Worm (Caenorhabditis elegans) whole organism, L3 larva: ENCODE results near the gene zhit-2.
A peak's percentile ranks its signal among the peaks of the same experiment; 100 is the strongest.

Source experiments
- R02D3.7 ChIP-seq: fragments of 150-350 bp; optimal IDR thresholded peaks from 2 replicates; lab custom pipeline; 2014; ENCODE audit warnings: missing biosample characterization, missing genetic modification characterization
- aly-2 ChIP-seq: fragments of 150-350 bp; optimal IDR thresholded peaks from 2 replicates; lab custom pipeline; 2014; ENCODE audit warnings: missing biosample characterization, missing genetic modification characterization
- ama-1 ChIP-seq: fragments of 150-350 bp; optimal IDR thresholded peaks from 2 replicates; lab custom pipeline; 2018
- ceh-16 ChIP-seq: sonication (generic microtip); optimal IDR thresholded peaks from 2 replicates; lab custom pipeline; 2017; ENCODE audit warnings: missing biosample characterization, missing genetic modification characterization
- ceh-9 ChIP-seq: sonication (generic microtip); optimal IDR thresholded peaks from 2 replicates; lab custom pipeline; 2018; ENCODE audit warnings: missing biosample characterization, missing genetic modification characterization
- egl-27 ChIP-seq: sonication (generic microtip); optimal IDR thresholded peaks from 4 replicates; lab custom pipeline; 2017; ENCODE audit warnings: missing biosample characterization, missing genetic modification reagents, missing genetic modification characterization
- egl-5 ChIP-seq: fragments of 150-350 bp; optimal IDR thresholded peaks from 2 replicates; lab custom pipeline; 2017; ENCODE audit warnings: missing biosample characterization, missing genetic modification reagents, missing genetic modification characterization, inconsistent platforms
- elt-1 ChIP-seq: fragments of 150-350 bp; optimal IDR thresholded peaks from 2 replicates; lab custom pipeline; 2014; ENCODE audit warnings: missing biosample characterization, missing genetic modification characterization
- elt-2 ChIP-seq: sonication (generic microtip); optimal IDR thresholded peaks from 2 replicates; lab custom pipeline; 2016; ENCODE audit warnings: missing genetic modification reagents, mild to moderate bottlenecking, missing genetic modification characterization, missing compliant biosample characterization
- elt-3 ChIP-seq, 3 experiments: fragments of 150-350 bp in 1 of 3; sonication (generic microtip) in 2 of 3; optimal IDR thresholded peaks; 2 replicates in 2 of 3; 4 replicates in 1 of 3; lab custom pipeline; 2014 to 2017; ENCODE audit warnings: missing biosample characterization in 3 of 3, missing genetic modification characterization in 3 of 3
- fkh-2 ChIP-seq: fragments of 150-350 bp; optimal IDR thresholded peaks from 2 replicates; lab custom pipeline; 2014; ENCODE audit warnings: missing biosample characterization, missing genetic modification reagents, missing genetic modification characterization
- fos-1 ChIP-seq: fragments of 150-350 bp; optimal IDR thresholded peaks from 2 replicates; lab custom pipeline; 2014; ENCODE audit warnings: missing biosample characterization, missing genetic modification characterization
- jun-1 ChIP-seq: fragments of 150-350 bp; optimal IDR thresholded peaks from 2 replicates; lab custom pipeline; 2014; ENCODE audit warnings: missing biosample characterization, missing genetic modification reagents, missing genetic modification characterization
- lin-15B ChIP-seq: fragments of 150-350 bp; optimal IDR thresholded peaks from 2 replicates; lab custom pipeline; 2014; ENCODE audit warnings: missing biosample characterization, missing genetic modification characterization
- mdl-1 ChIP-seq: fragments of 150-350 bp; optimal IDR thresholded peaks from 2 replicates; lab custom pipeline; 2014; ENCODE audit warnings: missing biosample characterization, missing genetic modification characterization
- mml-1 ChIP-seq: fragments of 150-350 bp; sonication (generic microtip); optimal IDR thresholded peaks from 3 replicates; lab custom pipeline; 2014; ENCODE audit warnings: missing biosample characterization, missing genetic modification characterization
- nfya-1 ChIP-seq: sonication (generic microtip); optimal IDR thresholded peaks from 2 replicates; lab custom pipeline; 2017; ENCODE audit warnings: missing genetic modification characterization, mild to moderate bottlenecking, missing compliant biosample characterization, antibody characterized with exemption, moderate library complexity; ENCODE audit not compliant: insufficient read depth
- nhr-12 ChIP-seq: fragments of 150-350 bp; optimal IDR thresholded peaks from 2 replicates; lab custom pipeline; 2014; ENCODE audit warnings: missing biosample characterization, missing genetic modification characterization
- nhr-237 ChIP-seq: fragments of 150-350 bp; optimal IDR thresholded peaks from 2 replicates; lab custom pipeline; 2014; ENCODE audit warnings: missing biosample characterization, missing genetic modification characterization
- nhr-28 ChIP-seq: fragments of 150-350 bp; optimal IDR thresholded peaks from 2 replicates; lab custom pipeline; 2014; ENCODE audit warnings: missing biosample characterization, missing genetic modification characterization
- nhr-43 ChIP-seq: sonication (generic microtip); optimal IDR thresholded peaks from 2 replicates; lab custom pipeline; 2016; ENCODE audit warnings: mild to moderate bottlenecking, missing genetic modification characterization, missing compliant biosample characterization; ENCODE audit not compliant: poor library complexity, severe bottlenecking
- nhr-67 ChIP-seq: fragments of 150-350 bp; optimal IDR thresholded peaks from 2 replicates; lab custom pipeline; 2014; ENCODE audit warnings: missing biosample characterization, missing genetic modification characterization
- nhr-77 ChIP-seq: fragments of 150-350 bp; optimal IDR thresholded peaks from 2 replicates; lab custom pipeline; 2014; ENCODE audit warnings: missing biosample characterization, missing genetic modification characterization
- pha-4 ChIP-seq: fragments of 150-350 bp; optimal IDR thresholded peaks from 2 replicates; lab custom pipeline; 2014; ENCODE audit warnings: missing biosample characterization, missing genetic modification reagents, missing genetic modification characterization
- pqm-1 ChIP-seq: fragments of 150-350 bp; optimal IDR thresholded peaks from 2 replicates; lab custom pipeline; 2017; ENCODE audit warnings: missing biosample characterization, missing genetic modification characterization, inconsistent platforms
- sea-2 ChIP-seq: fragments of 150-350 bp; sonication (generic microtip); optimal IDR thresholded peaks from 4 replicates; lab custom pipeline; 2014; ENCODE audit warnings: missing biosample characterization, missing genetic modification reagents, missing genetic modification characterization
- skn-1 ChIP-seq: fragments of 150-350 bp; optimal IDR thresholded peaks from 2 replicates; lab custom pipeline; 2014; ENCODE audit warnings: missing biosample characterization, missing genetic modification characterization
- unc-62 ChIP-seq: fragments of 150-350 bp; sonication (generic microtip); optimal IDR thresholded peaks from 4 replicates; lab custom pipeline; 2014; ENCODE audit warnings: missing biosample characterization, missing genetic modification reagents, missing genetic modification characterization
- zag-1 ChIP-seq: fragments of 150-350 bp; optimal IDR thresholded peaks from 2 replicates; lab custom pipeline; 2014; ENCODE audit warnings: missing biosample characterization, missing genetic modification characterization
- ztf-11 ChIP-seq: fragments of 150-350 bp; optimal IDR thresholded peaks from 2 replicates; lab custom pipeline; 2014; ENCODE audit warnings: missing biosample characterization, missing genetic modification characterization
- ztf-4 ChIP-seq: fragments of 150-350 bp; optimal IDR thresholded peaks from 2 replicates; lab custom pipeline; 2014; ENCODE audit warnings: missing biosample characterization, missing genetic modification characterization

zhit-2 gene

DNA sequence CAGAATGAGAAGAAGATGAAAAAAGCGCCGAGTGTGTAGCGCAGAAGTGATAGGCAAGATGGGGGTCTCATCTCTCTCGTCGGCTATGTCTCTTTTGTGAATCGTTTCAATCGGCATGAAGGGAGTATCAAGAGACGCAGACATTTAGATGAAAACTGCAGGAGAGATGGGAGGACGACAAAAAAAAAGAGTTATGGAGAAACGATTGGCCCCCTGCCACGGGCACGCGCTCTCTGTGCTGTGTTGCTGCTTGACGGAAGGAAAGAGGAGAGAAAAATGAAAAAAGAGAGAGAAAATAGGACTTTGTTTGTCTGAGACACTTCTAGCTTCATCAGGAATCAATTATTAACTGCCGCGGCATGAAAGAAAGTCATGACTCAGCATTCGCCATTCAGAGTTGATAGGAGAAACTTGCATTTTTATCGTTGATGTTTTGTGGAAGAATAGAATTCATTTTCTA, 20.5 kb downstream of the zhit-2 start (continued):
- no peak for TF ChIP-seq ztf-11 (tag; lab: Kevin White, UChicago)
- TF ChIP-seq zag-1 (tag; lab: Kevin White, UChicago) = peak; percentile 56
- peak; percentile 76 for TF ChIP-seq egl-27 (tag; lab: Kevin White, UChicago)
- peak; percentile 95 for TF ChIP-seq egl-5
- no peak for TF ChIP-seq nhr-237 (tag; lab: Kevin White, UChicago)
- no peak for TF ChIP-seq ama-1 (lab: Kevin White, UChicago)
- no peak for TF ChIP-seq nhr-12
- TF ChIP-seq nhr-43 (tag; lab: Kevin White, UChicago) = peak; percentile 51
- TF ChIP-seq pqm-1 (tag; lab: Kevin White, UChicago) = peak; percentile 62

DNA sequence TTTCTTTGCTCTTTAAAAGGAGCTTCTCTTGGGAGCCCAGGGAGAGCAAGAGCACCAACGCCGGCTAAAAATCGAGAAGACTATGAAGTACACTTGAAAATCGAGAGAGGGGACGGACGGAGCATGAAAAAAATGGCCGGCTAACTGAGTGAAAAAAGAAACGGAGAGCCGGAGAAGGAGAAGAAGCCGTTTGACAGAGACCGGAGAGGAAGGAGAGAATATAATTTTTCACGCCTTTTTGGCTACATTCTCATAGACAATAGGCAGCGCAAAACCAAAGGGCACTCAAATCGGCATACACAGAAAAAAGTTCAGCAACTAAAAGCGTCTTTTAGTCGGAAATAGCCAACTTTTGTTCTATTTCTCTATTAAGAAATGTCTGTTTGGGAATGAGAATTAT, 22.7 kb downstream of the zhit-2 start:
- TF ChIP-seq nfya-1 (tag; lab: Kevin White, UChicago) (peak; percentile 30), mdl-1 (tag; lab: Kevin White, UChicago) (no peak)

DNA sequence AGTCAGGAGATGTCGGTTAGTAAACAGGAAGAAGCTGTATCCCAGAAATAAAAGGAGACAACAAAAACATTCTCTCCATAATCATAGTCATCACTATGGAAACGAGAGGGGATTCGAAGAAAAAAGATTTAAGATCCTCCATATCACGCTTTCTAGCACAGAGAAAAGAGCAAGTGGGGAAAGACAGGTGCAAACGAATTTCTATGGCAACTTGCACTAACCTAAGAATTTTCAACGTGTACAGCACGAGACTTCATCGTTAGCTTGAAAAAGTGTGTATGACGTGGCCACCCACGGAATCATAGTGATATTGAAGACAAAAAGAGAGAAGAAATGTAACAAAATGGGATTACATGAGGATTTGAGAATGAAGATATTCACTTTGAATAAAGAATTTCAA, 23.3 kb downstream of the zhit-2 start:
- TF ChIP-seq R02D3.7 (tag; lab: Kevin White, UChicago) (no peak), egl-5 (no peak), skn-1 (tag; lab: Kevin White, UChicago) (no peak), elt-3 (tag; optimal IDR thresholded peaks at IDR 0.05; lab: Kevin White, UChicago) (no peak), nhr-28 (tag; lab: Kevin White, UChicago) (no peak)

DNA sequence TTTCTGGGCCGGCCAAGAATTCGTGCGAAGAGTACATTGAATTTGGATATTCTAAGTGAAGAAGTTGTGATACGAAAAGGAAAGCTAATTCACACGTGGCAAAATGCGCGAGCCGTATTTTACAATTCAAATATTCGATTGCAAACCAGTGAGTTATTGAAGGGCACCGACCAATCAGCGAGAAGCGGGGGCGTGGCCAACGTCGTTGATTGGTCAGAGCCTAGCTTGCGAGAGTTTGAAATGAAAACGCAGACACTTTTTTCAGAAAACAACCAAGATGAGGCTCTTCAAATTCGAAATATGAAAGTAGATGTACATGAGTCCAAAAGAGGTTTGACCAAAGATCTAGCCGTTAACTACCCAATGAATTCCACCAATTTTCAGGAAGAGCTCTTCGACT, 33.5 kb downstream of the zhit-2 start:
- TF ChIP-seq nfya-1 (tag; lab: Kevin White, UChicago) (peak; percentile 93), R02D3.7 (tag; lab: Kevin White, UChicago) (no peak), nhr-67 (tag; lab: Kevin White, UChicago) (no peak), unc-62 (GFP tag; lab: Kevin White, UChicago) (no peak), ceh-9 (tag; lab: Kevin White, UChicago) (no peak), aly-2 (tag; lab: Kevin White, UChicago) (no peak), ceh-16 (tag; lab: Kevin White, UChicago) (no peak)

DNA sequence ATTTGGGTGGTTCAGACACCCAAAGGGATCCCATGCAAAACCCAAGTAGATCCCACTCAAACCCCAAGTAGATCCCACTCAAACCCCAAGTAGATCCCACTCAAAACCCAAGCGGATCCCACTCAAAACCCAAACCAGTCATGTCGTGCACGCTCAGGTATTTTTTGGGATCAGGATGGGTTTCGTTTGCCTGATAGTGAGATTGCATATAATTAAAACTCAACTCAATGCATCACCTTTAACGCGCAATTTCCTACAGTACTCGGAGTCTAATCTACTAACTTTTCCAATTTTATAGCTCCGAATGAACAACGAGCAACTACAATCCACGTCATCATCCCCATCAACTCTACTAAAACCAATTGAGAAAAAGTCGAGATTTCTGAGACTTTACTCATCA, 35.0 kb downstream of the zhit-2 start, which contains the start of gene phlp-2:
phlp-2 (plus strand) TSS at position 301 of the 400 bp plus-strand sequence.
- TF ChIP-seq nhr-77 (tag; lab: Kevin White, UChicago) (no peak), ceh-16 (tag; lab: Kevin White, UChicago) (no peak), R02D3.7 (tag; lab: Kevin White, UChicago) (no peak), nhr-67 (tag; lab: Kevin White, UChicago) (no peak), mdl-1 (tag; lab: Kevin White, UChicago) (no peak), egl-5 (no peak), unc-62 (GFP tag; lab: Kevin White, UChicago) (no peak), elt-1 (no peak), mml-1 (tag; lab: Kevin White, UChicago) (no peak), ztf-4 (tag; lab: Kevin White, UChicago) (no peak), elt-2 (tag; lab: Kevin White, UChicago) (no peak), fos-1 (tag; lab: Kevin White, UChicago) (no peak), elt-3 (tag; optimal IDR thresholded peaks at IDR 0.05; lab: Kevin White, UChicago) (no peak), ama-1 (lab: Kevin White, UChicago) (no peak), sea-2 (GFP tag; lab: Kevin White, UChicago) (no peak), jun-1 (tag; lab: Kevin White, UChicago) (no peak)

DNA sequence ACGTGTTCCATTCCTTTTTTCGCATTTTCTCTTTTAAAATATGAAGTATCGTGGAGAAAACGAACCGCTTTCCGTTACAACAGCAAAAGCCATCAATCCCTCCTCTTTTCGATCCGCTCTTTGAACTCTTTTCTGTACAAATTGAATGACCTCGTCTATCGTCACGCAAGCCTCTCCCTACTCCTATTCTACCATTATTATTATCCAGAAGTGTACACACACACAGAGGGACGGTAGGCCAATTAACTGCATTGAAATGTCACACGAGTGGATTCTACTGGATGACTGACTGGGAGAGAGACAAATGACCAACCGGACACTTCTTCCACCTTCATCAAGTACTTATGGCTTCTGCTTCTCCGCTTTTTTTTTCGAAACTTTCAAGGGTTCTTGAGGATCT, 36.0 kb downstream of the zhit-2 start:
- TF ChIP-seq elt-2 (tag; lab: Kevin White, UChicago) = no peak
- TF ChIP-seq elt-1 = no peak
- no peak for TF ChIP-seq pha-4 (tag; lab: Kevin White, UChicago)
- TF ChIP-seq nhr-237 (tag; lab: Kevin White, UChicago) = no peak
- no peak for TF ChIP-seq lin-15B
- TF ChIP-seq fkh-2 (tag; lab: Kevin White, UChicago) = no peak
- TF ChIP-seq ztf-11 (tag; lab: Kevin White, UChicago) = no peak
- TF ChIP-seq unc-62 (GFP tag; lab: Kevin White, UChicago) = no peak
